Fruit fly (Drosophila melanogaster) whole organism, embryonic: ENCODE measurements around the gene Sfp33A3.

Experiments
- Aef1 ChIP-seq: fragments of 200-800 bp; sonication (Bioruptor generic); IDR thresholded peaks from 3 replicates; pipeline ENCODE4 v1.3.6; 2022; ENCODE audit warnings: missing biosample characterization, missing genetic modification characterization
- Antp ChIP-seq: fragments of 200-800 bp; sonication (Bioruptor generic); optimal IDR thresholded peaks from 3 replicates; lab custom pipeline; 2016; ENCODE audit warnings: missing biosample characterization, missing genetic modification characterization
- Atf-2 ChIP-seq: fragments of 200-800 bp; sonication (Bioruptor generic); optimal IDR thresholded peaks from 2 replicates; lab custom pipeline; 2016; ENCODE audit warnings: missing biosample characterization, missing genetic modification characterization
- C15 ChIP-seq: fragments of 200-800 bp; sonication (Bioruptor generic); IDR thresholded peaks from 3 replicates; pipeline ENCODE4 v1.3.6; 2022; ENCODE audit warnings: missing biosample characterization, missing genetic modification characterization
- CG1024 ChIP-seq: fragments of 200-800 bp; sonication (Bioruptor generic); IDR thresholded peaks from 2 replicates; pipeline ENCODE4 v1.3.6; 2022; ENCODE audit warnings: missing biosample characterization, missing genetic modification characterization
- CG10654 ChIP-seq: fragments of 200-800 bp; sonication (Bioruptor generic); optimal IDR thresholded peaks from 2 replicates; lab custom pipeline; 2016; ENCODE audit warnings: missing biosample characterization, missing genetic modification characterization
- CG10979 ChIP-seq: fragments of 200-800 bp; sonication (Bioruptor generic); optimal IDR thresholded peaks from 2 replicates; lab custom pipeline; 2018; ENCODE audit warnings: missing biosample characterization, mild to moderate bottlenecking, missing genetic modification characterization, moderate library complexity
- CG11247 ChIP-seq: fragments of 200-800 bp; sonication (Bioruptor generic); IDR thresholded peaks from 2 replicates; pipeline ENCODE4 v1.3.6; 2022; ENCODE audit warnings: missing biosample characterization, missing genetic modification characterization
- CG12236 ChIP-seq: fragments of 200-800 bp; sonication (Bioruptor generic); optimal IDR thresholded peaks from 2 replicates; lab custom pipeline; 2016; ENCODE audit warnings: missing biosample characterization, missing genetic modification characterization
- CG12744 ChIP-seq: fragments of 200-800 bp; sonication (Bioruptor generic); optimal IDR thresholded peaks from 2 replicates; lab custom pipeline; 2016; ENCODE audit warnings: missing biosample characterization, missing genetic modification characterization
- CG15696 ChIP-seq: fragments of 200-800 bp; sonication (Bioruptor generic); optimal IDR thresholded peaks from 2 replicates; lab custom pipeline; 2019; ENCODE audit warnings: missing biosample characterization, mild to moderate bottlenecking, missing genetic modification characterization, moderate library complexity
- CG17359 ChIP-seq: fragments of 200-800 bp; sonication (Bioruptor generic); optimal IDR thresholded peaks from 3 replicates; lab custom pipeline; 2018; ENCODE audit warnings: missing biosample characterization, mild to moderate bottlenecking, missing genetic modification characterization, moderate library complexity
- CG33557 ChIP-seq: fragments of 200-800 bp; sonication (Bioruptor generic); optimal IDR thresholded peaks from 2 replicates; lab custom pipeline; 2019; ENCODE audit warnings: missing biosample characterization, mild to moderate bottlenecking, missing genetic modification characterization, moderate library complexity
- CG34224 ChIP-seq: fragments of 200-800 bp; sonication (Bioruptor generic); IDR thresholded peaks from 3 replicates; pipeline ENCODE4 v1.3.6; 2022; ENCODE audit warnings: missing biosample characterization, missing genetic modification characterization; ENCODE audit not compliant: partially characterized antibody
- CG3995 ChIP-seq: fragments of 200-800 bp; sonication (Bioruptor generic); optimal IDR thresholded peaks from 3 replicates; lab custom pipeline; 2016; ENCODE audit warnings: missing biosample characterization, missing genetic modification characterization
- CG4282 ChIP-seq: fragments of 200-800 bp; sonication (Bioruptor generic); optimal IDR thresholded peaks from 2 replicates; lab custom pipeline; 2016; ENCODE audit warnings: missing biosample characterization, missing genetic modification characterization
- CG4707 ChIP-seq: fragments of 200-800 bp; sonication (Bioruptor generic); optimal IDR thresholded peaks from 2 replicates; lab custom pipeline; 2018; ENCODE audit warnings: missing biosample characterization, mild to moderate bottlenecking, missing genetic modification characterization, moderate library complexity
- CG6683 ChIP-seq: fragments of 200-800 bp; sonication (Bioruptor generic); optimal IDR thresholded peaks from 2 replicates; lab custom pipeline; 2017; ENCODE audit warnings: missing biosample characterization, mild to moderate bottlenecking, missing genetic modification characterization, missing genetic modification reagents
- CG6689 ChIP-seq: fragments of 200-800 bp; sonication (Bioruptor generic); IDR thresholded peaks from 2 replicates; pipeline ENCODE4 v1.3.6; 2022; ENCODE audit warnings: missing biosample characterization, missing genetic modification characterization
- CG8359 ChIP-seq: fragments of 200-800 bp; sonication (Bioruptor generic); optimal IDR thresholded peaks from 2 replicates; lab custom pipeline; 2017; ENCODE audit warnings: missing biosample characterization, mild to moderate bottlenecking, missing genetic modification characterization, borderline replicate concordance
- CrebB ChIP-seq: fragments of 200-800 bp; sonication (Bioruptor generic); optimal IDR thresholded peaks from 3 replicates; lab custom pipeline; 2018; ENCODE audit warnings: missing biosample characterization, mild to moderate bottlenecking, missing genetic modification characterization
- D ChIP-seq, 2 experiments: fragments of 200-800 bp in 1 of 2; fragments of >200 bp in 1 of 2; sonication (Bioruptor generic) in 1 of 2; optimal IDR thresholded peaks; 2 replicates in 1 of 2; 3 replicates in 1 of 2; lab custom pipeline; 2017; ENCODE audit warnings: mild to moderate bottlenecking in 1 of 2, missing biosample characterization in 1 of 2, missing genetic modification characterization in 1 of 2, missing genetic modification reagents in 1 of 2
- D19A ChIP-seq: fragments of 200-800 bp; optimal IDR thresholded peaks from 3 replicates; lab custom pipeline; 2019; ENCODE audit warnings: missing biosample characterization, mild to moderate bottlenecking, missing genetic modification characterization, moderate library complexity
- Eip74EF ChIP-seq, 2 experiments: fragments of 200-800 bp in 1 of 2; fragments of >200 bp in 1 of 2; sonication (Bioruptor generic) in 1 of 2; optimal IDR thresholded peaks; 2 replicates each; lab custom pipeline; 2017 to 2019; ENCODE audit warnings: missing biosample characterization in 2 of 2, missing genetic modification characterization in 2 of 2, mild to moderate bottlenecking in 1 of 2, moderate library complexity in 1 of 2
- H15 ChIP-seq: fragments of 200-800 bp; sonication (Bioruptor generic); IDR thresholded peaks from 3 replicates; pipeline ENCODE4 v1.3.6; 2022; ENCODE audit warnings: missing biosample characterization, missing genetic modification characterization
- Hr51 ChIP-seq, 2 experiments: fragments of 200-800 bp; sonication (Bioruptor generic); optimal IDR thresholded peaks; 2 replicates in 1 of 2; 3 replicates in 1 of 2; lab custom pipeline; 2016 to 2018; ENCODE audit warnings: missing biosample characterization in 2 of 2, missing genetic modification characterization in 2 of 2, mild to moderate bottlenecking in 1 of 2, moderate library complexity in 1 of 2
- Kr ChIP-seq: fragments of 200-800 bp; sonication (Bioruptor generic); optimal IDR thresholded peaks from 2 replicates; lab custom pipeline; 2017; ENCODE audit warnings: missing biosample characterization, mild to moderate bottlenecking, missing genetic modification characterization
- Lhr ChIP-seq: fragments of 200-800 bp; sonication (Bioruptor generic); optimal IDR thresholded peaks from 3 replicates; lab custom pipeline; 2017; ENCODE audit warnings: mild to moderate bottlenecking, missing biosample characterization, missing genetic modification reagents, missing genetic modification characterization
- Meics ChIP-seq: fragments of 200-800 bp; sonication (Bioruptor generic); optimal IDR thresholded peaks from 2 replicates; lab custom pipeline; 2017; ENCODE audit warnings: missing biosample characterization, mild to moderate bottlenecking, missing genetic modification characterization
- Nf-YC ChIP-seq: fragments of 200-800 bp; optimal IDR thresholded peaks from 3 replicates; lab custom pipeline; 2019; ENCODE audit warnings: missing biosample characterization, mild to moderate bottlenecking, missing genetic modification characterization, moderate library complexity
- Oli ChIP-seq: fragments of 200-800 bp; sonication (Bioruptor generic); optimal IDR thresholded peaks from 2 replicates; lab custom pipeline; 2018; ENCODE audit warnings: missing biosample characterization, mild to moderate bottlenecking, missing genetic modification characterization, moderate library complexity
- amos ChIP-seq: fragments of 200-800 bp; sonication (Bioruptor generic); IDR thresholded peaks from 2 replicates; pipeline ENCODE4 v1.3.6; 2022; ENCODE audit warnings: missing biosample characterization, missing genetic modification characterization; ENCODE audit not compliant: partially characterized antibody
- chn ChIP-seq: fragments of 200-800 bp; sonication (Bioruptor generic); optimal IDR thresholded peaks from 2 replicates; lab custom pipeline; 2016; ENCODE audit warnings: missing biosample characterization, missing genetic modification characterization
- crol ChIP-seq: fragments of 200-800 bp; sonication (Bioruptor generic); IDR thresholded peaks from 2 replicates; pipeline ENCODE4 v1.3.6; 2022; ENCODE audit warnings: missing biosample characterization, missing genetic modification characterization
- fd3F ChIP-seq: fragments of 200-800 bp; sonication (Bioruptor generic); optimal IDR thresholded peaks from 2 replicates; lab custom pipeline; 2018; ENCODE audit warnings: missing biosample characterization, mild to moderate bottlenecking, missing genetic modification characterization, moderate library complexity
- gem ChIP-seq: fragments of 200-800 bp; sonication (Bioruptor generic); optimal IDR thresholded peaks from 2 replicates; lab custom pipeline; 2019; ENCODE audit warnings: missing biosample characterization, mild to moderate bottlenecking, missing genetic modification characterization, moderate library complexity
- hbn ChIP-seq: fragments of 200-800 bp; sonication (Bioruptor generic); IDR thresholded peaks from 2 replicates; pipeline ENCODE4 v1.3.6; 2022; ENCODE audit warnings: missing biosample characterization, missing genetic modification characterization; ENCODE audit not compliant: partially characterized antibody
- jigr1 ChIP-seq: fragments of 200-800 bp; sonication (Bioruptor generic); IDR thresholded peaks from 3 replicates; pipeline ENCODE4 v1.3.6; 2022; ENCODE audit warnings: missing biosample characterization, missing genetic modification characterization
- kay ChIP-seq: fragments of 200-800 bp; sonication (Bioruptor generic); optimal IDR thresholded peaks from 2 replicates; lab custom pipeline; 2016; ENCODE audit warnings: missing biosample characterization, missing genetic modification characterization
- kni ChIP-seq: fragments of 200-800 bp; sonication (Bioruptor generic); optimal IDR thresholded peaks from 3 replicates; lab custom pipeline; 2017; ENCODE audit warnings: mild to moderate bottlenecking, missing biosample characterization, missing genetic modification reagents, missing genetic modification characterization
- mam ChIP-seq: fragments of 200-800 bp; sonication (Bioruptor generic); optimal IDR thresholded peaks from 3 replicates; lab custom pipeline; 2016; ENCODE audit warnings: missing biosample characterization, missing genetic modification characterization
- org-1 ChIP-seq: fragments of 200-800 bp; sonication (Bioruptor generic); optimal IDR thresholded peaks from 2 replicates; lab custom pipeline; 2017; ENCODE audit warnings: missing biosample characterization, missing genetic modification characterization
- pnt ChIP-seq: fragments of 200-800 bp; sonication (Bioruptor generic); optimal IDR thresholded peaks from 3 replicates; lab custom pipeline; 2016; ENCODE audit warnings: missing biosample characterization, missing genetic modification characterization
- psq ChIP-seq: fragments of 200-800 bp; sonication (Bioruptor generic); optimal IDR thresholded peaks from 2 replicates; lab custom pipeline; 2017; ENCODE audit warnings: missing biosample characterization, missing genetic modification characterization
- salm ChIP-seq: fragments of 200-800 bp; sonication (Bioruptor generic); optimal IDR thresholded peaks from 2 replicates; lab custom pipeline; 2018; ENCODE audit warnings: missing biosample characterization, mild to moderate bottlenecking, missing genetic modification characterization
- sob ChIP-seq: fragments of 200-800 bp; sonication (Bioruptor generic); IDR thresholded peaks from 2 replicates; pipeline ENCODE4 v1.3.6; 2022; ENCODE audit warnings: missing biosample characterization, missing genetic modification characterization
- stc ChIP-seq: fragments of 200-800 bp; sonication (Bioruptor generic); IDR thresholded peaks from 2 replicates; pipeline ENCODE4 v1.3.6; 2022; ENCODE audit warnings: missing biosample characterization, missing genetic modification characterization

Gene Sfp33A3

dm6 chr2L:11806701-11807674 lies 32.7 kb upstream of the Sfp33A3 start (continued):
- TF ChIP-seq pnt (GFP tag; lab: Kevin White, UChicago), result no peak
- no peak for TF ChIP-seq Hr51 (GFP tag; optimal IDR thresholded peaks at IDR 0.05; lab: Kevin White, UChicago)
- no peak for TF ChIP-seq CG1024 (GFP tag; lab: Robert Waterston, UW)
- no peak for TF ChIP-seq Kr (GFP tag; lab: Kevin White, UChicago)
- peak; percentile 45; the same call in 1 of the 2 replicates for TF ChIP-seq hbn (GFP tag; lab: Robert Waterston, UW)
- TF ChIP-seq kni, result peak; percentile 63
- TF ChIP-seq CG8359, result no peak
- no peak for TF ChIP-seq C15 (GFP tag; lab: Robert Waterston, UW)
- no peak for TF ChIP-seq CG15696 (tag; lab: Kevin White, UChicago)
- peak; percentile 22 for TF ChIP-seq chn (GFP tag; lab: Kevin White, UChicago)
- TF ChIP-seq sob, result peak; percentile 30; the same call in 1 of the 2 replicates
- no peak for TF ChIP-seq CG4707 (GFP tag; lab: Kevin White, UChicago)
- peak; percentile 87 for TF ChIP-seq Nf-YC (tag; lab: Kevin White, UChicago)
- TF ChIP-seq Oli, result no peak
- no peak for TF ChIP-seq CG11247 (GFP tag; lab: Robert Waterston, UW)
- TF ChIP-seq CG33557 (GFP tag; lab: Kevin White, UChicago), result no peak
- no peak for TF ChIP-seq fd3F
- no peak for TF ChIP-seq Atf-2 (GFP tag; lab: Kevin White, UChicago)
- TF ChIP-seq salm (tag; lab: Kevin White, UChicago), result no peak
- no peak for TF ChIP-seq CG17359
- TF ChIP-seq CG10654 (GFP tag; lab: Kevin White, UChicago), result no peak
- TF ChIP-seq D (optimal IDR thresholded peaks at IDR 0.05; lab: Kevin White, UChicago), result no peak
- no peak for TF ChIP-seq D (GFP tag; optimal IDR thresholded peaks at IDR 0.05; lab: Kevin White, UChicago)
- no peak for TF ChIP-seq mam (GFP tag; lab: Kevin White, UChicago)
- peak; percentile 6 for TF ChIP-seq CG12236 (GFP tag; lab: Kevin White, UChicago)
- TF ChIP-seq CG10979 (tag; lab: Kevin White, UChicago), result no peak
- TF ChIP-seq kay (GFP tag; lab: Kevin White, UChicago), result no peak
- TF ChIP-seq CG6689, result no peak
- peak; percentile 3 for TF ChIP-seq Antp (GFP tag; lab: Kevin White, UChicago)
- TF ChIP-seq stc (GFP tag; lab: Robert Waterston, UW), result no peak
- TF ChIP-seq CG34224 (GFP tag; lab: Robert Waterston, UW), result peak; percentile 45; the same call in 2 of the 3 replicates
- TF ChIP-seq Eip74EF (GFP tag; optimal IDR thresholded peaks at IDR 0.05; lab: Kevin White, UChicago), result peak in 1 of 2 experiments; percentile 16
- peak; percentile 13 for TF ChIP-seq CG12744 (GFP tag; lab: Kevin White, UChicago)
- peak; percentile 100 for TF ChIP-seq crol
- TF ChIP-seq org-1 (GFP tag; lab: Kevin White, UChicago), result no peak
- TF ChIP-seq Aef1 (GFP tag; lab: Robert Waterston, UW), result peak; percentile 61; the same call in 2 of the 3 replicates
- no peak for TF ChIP-seq D19A (tag; lab: Kevin White, UChicago)
- TF ChIP-seq CrebB (tag; lab: Kevin White, UChicago), result no peak
- no peak for TF ChIP-seq CG4282 (GFP tag; lab: Kevin White, UChicago)
- TF ChIP-seq gem (tag; lab: Kevin White, UChicago), result peak; percentile 10
- no peak for TF ChIP-seq CG3995
- no peak for TF ChIP-seq H15
- TF ChIP-seq CG6683, result no peak
- peak; percentile 10; the same call in 1 of the 2 replicates for TF ChIP-seq amos (GFP tag; lab: Robert Waterston, UW)
- TF ChIP-seq Meics (GFP tag; lab: Kevin White, UChicago), result no peak
- TF ChIP-seq psq, result peak; percentile 98
- no peak for TF ChIP-seq jigr1
- no peak for TF ChIP-seq Lhr
